Fruit fly (Drosophila melanogaster): ENCODE data around the gene CG7376.

CG7376 gene

DNA sequence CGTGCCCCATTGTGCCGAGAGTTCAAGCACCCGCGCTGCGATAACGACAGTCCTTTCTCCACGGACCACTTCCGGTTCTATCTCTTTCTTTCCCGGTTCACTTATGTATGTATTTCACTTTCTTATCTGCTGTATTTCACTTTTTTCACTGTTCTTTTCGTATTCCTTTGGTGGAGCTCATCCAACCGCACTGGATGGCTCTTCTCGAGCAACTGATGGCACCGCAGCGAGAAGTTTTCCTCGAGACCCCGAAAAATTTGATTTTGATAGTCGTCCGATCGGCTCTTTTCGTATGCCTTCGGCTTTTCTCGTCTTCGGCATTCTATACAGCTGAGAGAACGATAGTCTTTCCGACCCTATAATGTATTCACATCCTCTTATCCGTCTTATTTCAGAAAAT lies 43.8 kb downstream of the CG7376 start, which contains the start of gene LanA (continued):
- TF ChIP-seq gcm2 (GFP tag; optimal IDR thresholded peaks at IDR 0.05) (no peak), unpg (GFP tag; optimal IDR thresholded peaks at IDR 0.05) (no peak), CG7357 (GFP tag; IDR thresholded peaks at IDR 0.05) (no peak), CG9437 (GFP tag; optimal IDR thresholded peaks at IDR 0.05) (no peak), tx (GFP tag; optimal IDR thresholded peaks at IDR 0.05) (no peak), CG5953 (GFP tag; IDR thresholded peaks at IDR 0.05) (no peak), CG1024 (GFP tag; IDR thresholded peaks at IDR 0.05) (no peak), abd-A (tag; optimal IDR thresholded peaks at IDR 0.05) (no peak), hkb (optimal IDR thresholded peaks at IDR 0.05) (no peak), hkb (GFP tag; IDR thresholded peaks at IDR 0.05) (peak; percentile 11; the same call in 1 of the 2 replicates), Med (GFP tag) (peak; percentile 87), CG17568 (GFP tag; optimal IDR thresholded peaks at IDR 0.05) (peak; percentile 44), shn (GFP tag; optimal IDR thresholded peaks at IDR 0.05) (no peak), stc (GFP tag; IDR thresholded peaks at IDR 0.05) (no peak), Dfd (GFP tag; optimal IDR thresholded peaks at IDR 0.05) (no peak), CkIIα-i1 (GFP tag; IDR thresholded peaks at IDR 0.05) (no peak), CG18011 (GFP tag; optimal IDR thresholded peaks at IDR 0.05) (no peak), CG15696 (tag; optimal IDR thresholded peaks at IDR 0.05) (peak; percentile 9), CG11456 (GFP tag; IDR thresholded peaks at IDR 0.05) (no peak), slbo (GFP tag; IDR thresholded peaks at IDR 0.05) (no peak), Chrac-16 (GFP tag; optimal IDR thresholded peaks at IDR 0.05) (no peak), CG15601 (tag; optimal IDR thresholded peaks at IDR 0.05) (no peak), CG8290 (GFP tag; optimal IDR thresholded peaks at IDR 0.05) (no peak), CG8290 (tag; optimal IDR thresholded peaks at IDR 0.05) (no peak), D19B (GFP tag; optimal IDR thresholded peaks at IDR 0.05) (no peak), sc (optimal IDR thresholded peaks at IDR 0.05) (no peak), sc (GFP tag; optimal IDR thresholded peaks at IDR 0.05) (no peak), sob (GFP tag; IDR thresholded peaks at IDR 0.05) (peak; percentile 46; the same call in 1 of the 2 replicates), lab (GFP tag; optimal IDR thresholded peaks at IDR 0.05) (peak; percentile 15), nerfin-2 (GFP tag; IDR thresholded peaks at IDR 0.05; ENCODE audit: partially characterized antibody) (no peak), Trl (optimal IDR thresholded peaks at IDR 0.05) (no peak), Trl (GFP tag; optimal IDR thresholded peaks at IDR 0.05) (no peak), CG12942 (GFP tag; optimal IDR thresholded peaks at IDR 0.05) (no peak), dan (GFP tag; IDR thresholded peaks at IDR 0.05) (no peak), fd96Cb (tag; optimal IDR thresholded peaks at IDR 0.05) (no peak), caup (GFP tag; optimal IDR thresholded peaks at IDR 0.05; ENCODE audit: severe bottlenecking) (peak; percentile 32), CG14710 (tag; optimal IDR thresholded peaks at IDR 0.05) (no peak), CG34376 (GFP tag; optimal IDR thresholded peaks at IDR 0.05) (peak; percentile 61), CG13296 (GFP tag; optimal IDR thresholded peaks at IDR 0.05) (no peak), Nf-YB (GFP tag; optimal IDR thresholded peaks at IDR 0.05) (no peak), Jarid2 (GFP tag; optimal IDR thresholded peaks at IDR 0.05) (peak; percentile 77), Sin3A (optimal IDR thresholded peaks at IDR 0.05) (no peak), tup (GFP tag; optimal IDR thresholded peaks at IDR 0.05) (no peak), bowl (GFP tag; IDR thresholded peaks at IDR 0.05) (no peak), CG11504 (tag; optimal IDR thresholded peaks at IDR 0.05) (no peak), CG14860 (GFP tag; IDR thresholded peaks at IDR 0.05; ENCODE audit: partially characterized antibody) (no peak), Lhr (GFP tag; optimal IDR thresholded peaks at IDR 0.05) (no peak), H2.0 (GFP tag; IDR thresholded peaks at IDR 0.05) (no peak), ac (GFP tag; optimal IDR thresholded peaks at IDR 0.05) (no peak), usp (GFP tag; optimal IDR thresholded peaks at IDR 0.05) (no peak), mam (GFP tag; optimal IDR thresholded peaks at IDR 0.05) (no peak), nau (GFP tag; optimal IDR thresholded peaks at IDR 0.05) (no peak), CG5180 (GFP tag; optimal IDR thresholded peaks at IDR 0.05) (no peak)
